Fruit fly (Drosophila melanogaster): ENCODE results near the gene SA1.

SA1 gene

DNA sequence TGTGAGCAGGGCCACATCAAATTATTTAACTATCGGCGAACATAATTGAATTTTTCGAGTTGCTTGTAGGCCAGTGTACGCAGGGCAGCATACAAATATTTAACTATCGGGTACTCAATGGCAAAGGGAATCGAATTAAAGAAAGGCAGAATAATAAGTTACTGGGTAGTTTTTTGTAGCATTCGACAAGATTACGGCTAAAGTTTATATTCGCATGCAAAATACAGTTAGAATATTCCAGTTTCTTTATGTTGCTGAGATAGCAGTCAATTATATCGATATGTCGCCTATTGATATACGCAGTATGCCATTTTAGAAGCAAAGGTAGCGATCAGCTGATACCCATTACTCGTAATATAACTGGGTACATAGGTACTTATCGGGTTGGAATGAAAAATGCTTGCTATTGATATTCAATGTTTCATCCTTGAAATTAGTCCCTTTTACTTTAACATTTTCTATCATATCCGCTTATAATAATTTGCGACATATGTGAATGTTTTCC, 17.8 kb downstream of the SA1 start (continued):
- TF ChIP-seq CG13296 (GFP tag; optimal IDR thresholded peaks at IDR 0.05) = no peak
- peak; percentile 5 for TF ChIP-seq CoRest (tag; optimal IDR thresholded peaks at IDR 0.05)
- TF ChIP-seq crp (GFP tag; optimal IDR thresholded peaks at IDR 0.05) = peak in 1 of 2 experiments; percentile 34
- TF ChIP-seq bsh (GFP tag; optimal IDR thresholded peaks at IDR 0.05) = peak in 1 of 2 experiments; percentile 68
- peak; percentile 32 for TF ChIP-seq HLH54F (GFP tag; optimal IDR thresholded peaks at IDR 0.05)
- TF ChIP-seq CG8924 (tag; optimal IDR thresholded peaks at IDR 0.05) = peak; percentile 30
- TF ChIP-seq yki (optimal IDR thresholded peaks at IDR 0.05) = no peak
- TF ChIP-seq CG9437 (GFP tag; optimal IDR thresholded peaks at IDR 0.05) = peak; percentile 60
- peak; percentile 51 for TF ChIP-seq PHDP (tag; optimal IDR thresholded peaks at IDR 0.05)
- peak; percentile 31 for TF ChIP-seq CG8388 (GFP tag; optimal IDR thresholded peaks at IDR 0.05)
- peak; percentile 62 for TF ChIP-seq ranshi (GFP tag; IDR thresholded peaks at IDR 0.05)
- TF ChIP-seq CG12299 (tag; optimal IDR thresholded peaks at IDR 0.05) = peak; percentile 33
- peak; percentile 16; the same call in 1 of the 2 replicates for TF ChIP-seq seq (GFP tag; IDR thresholded peaks at IDR 0.05)
- peak; percentile 59 for TF ChIP-seq CG9932 (GFP tag; IDR thresholded peaks at IDR 0.05)
- peak; percentile 76 for TF ChIP-seq Opbp (GFP tag; IDR thresholded peaks at IDR 0.05; ENCODE audit: partially characterized antibody)
- TF ChIP-seq CG12236 (GFP tag; optimal IDR thresholded peaks at IDR 0.05) = no peak
- peak; percentile 42 for TF ChIP-seq Bteb2 (GFP tag; optimal IDR thresholded peaks at IDR 0.05)
- TF ChIP-seq Neu2 (GFP tag; optimal IDR thresholded peaks at IDR 0.05; ENCODE audit: borderline replicate concordance) = no peak
- peak; percentile 49 for TF ChIP-seq Ets97D (GFP tag; optimal IDR thresholded peaks at IDR 0.05)
- peak; percentile 14 for TF ChIP-seq CG15601 (tag; optimal IDR thresholded peaks at IDR 0.05)
- peak; percentile 75 for TF ChIP-seq CG2120 (GFP tag; optimal IDR thresholded peaks at IDR 0.05)
- peak; percentile 54 for TF ChIP-seq slbo (GFP tag; IDR thresholded peaks at IDR 0.05)
- peak; percentile 13 for TF ChIP-seq eyg (GFP tag; optimal IDR thresholded peaks at IDR 0.05)
- TF ChIP-seq Scr (GFP tag; IDR thresholded peaks at IDR 0.05; ENCODE audit: partially characterized antibody) = peak; percentile 86
- peak; percentile 61 for TF ChIP-seq fu2 (GFP tag; optimal IDR thresholded peaks at IDR 0.05)
- peak; percentile 23 for TF ChIP-seq Myb (GFP tag; optimal IDR thresholded peaks at IDR 0.05)
- peak; percentile 19 for TF ChIP-seq oc (tag; optimal IDR thresholded peaks at IDR 0.05)
- TF ChIP-seq YL-1 (GFP tag; optimal IDR thresholded peaks at IDR 0.05) = peak; percentile 22
- peak; percentile 55 for TF ChIP-seq CG2875 (GFP tag; optimal IDR thresholded peaks at IDR 0.05)
- TF ChIP-seq Hr78 (GFP tag; optimal IDR thresholded peaks at IDR 0.05) = no peak
- TF ChIP-seq chn (GFP tag; optimal IDR thresholded peaks at IDR 0.05) = peak; percentile 43
- TF ChIP-seq CG6854 (GFP tag; optimal IDR thresholded peaks at IDR 0.05) = peak; percentile 60
- TF ChIP-seq ems (GFP tag; optimal IDR thresholded peaks at IDR 0.05) = peak; percentile 35
- TF ChIP-seq CrebB (tag; optimal IDR thresholded peaks at IDR 0.05) = peak; percentile 31
- no peak for TF ChIP-seq CG12744 (GFP tag; optimal IDR thresholded peaks at IDR 0.05)
- TF ChIP-seq CG6254 (GFP tag; optimal IDR thresholded peaks at IDR 0.05) = peak; percentile 17
- peak; percentile 36 for TF ChIP-seq CG10654 (GFP tag; optimal IDR thresholded peaks at IDR 0.05)
- peak; percentile 59 for TF ChIP-seq Mes4 (GFP tag; optimal IDR thresholded peaks at IDR 0.05)
- peak; percentile 37 for TF ChIP-seq Side (GFP tag; optimal IDR thresholded peaks at IDR 0.05)
- peak; percentile 45 for TF ChIP-seq Meics (GFP tag; optimal IDR thresholded peaks at IDR 0.05)
- peak; percentile 18 for TF ChIP-seq CG12219 (GFP tag; optimal IDR thresholded peaks at IDR 0.05)
- 0 out of 2 replicates have a peak, but pooled peaks have one; percentile 20 for TF ChIP-seq ssp (GFP tag; IDR thresholded peaks at IDR 0.05)
- TF ChIP-seq Dbx (GFP tag; IDR thresholded peaks at IDR 0.05) = peak; percentile 55; the same call in 1 of the 3 replicates
- TF ChIP-seq lbe (GFP tag; optimal IDR thresholded peaks at IDR 0.05) = peak; percentile 4
- TF ChIP-seq CG17385 (GFP tag; optimal IDR thresholded peaks at IDR 0.05) = no peak
- no peak for TF ChIP-seq gsb (GFP tag; IDR thresholded peaks at IDR 0.05)
- TF ChIP-seq ci (GFP tag; IDR thresholded peaks at IDR 0.05) = peak; percentile 81
- TF ChIP-seq hbn (GFP tag; IDR thresholded peaks at IDR 0.05; ENCODE audit: partially characterized antibody) = peak; percentile 79
- peak; percentile 89 for TF ChIP-seq CTCF (GFP tag; optimal IDR thresholded peaks at IDR 0.05)
- TF ChIP-seq Deaf1 (tag; optimal IDR thresholded peaks at IDR 0.05) = peak; percentile 30
- TF ChIP-seq sr (GFP tag; IDR thresholded peaks at IDR 0.05) = no peak

Data from whole organism, embryonic.